Worm (Caenorhabditis elegans): ENCODE results near the gene nspg-4.

Gene nspg-4

DNA sequence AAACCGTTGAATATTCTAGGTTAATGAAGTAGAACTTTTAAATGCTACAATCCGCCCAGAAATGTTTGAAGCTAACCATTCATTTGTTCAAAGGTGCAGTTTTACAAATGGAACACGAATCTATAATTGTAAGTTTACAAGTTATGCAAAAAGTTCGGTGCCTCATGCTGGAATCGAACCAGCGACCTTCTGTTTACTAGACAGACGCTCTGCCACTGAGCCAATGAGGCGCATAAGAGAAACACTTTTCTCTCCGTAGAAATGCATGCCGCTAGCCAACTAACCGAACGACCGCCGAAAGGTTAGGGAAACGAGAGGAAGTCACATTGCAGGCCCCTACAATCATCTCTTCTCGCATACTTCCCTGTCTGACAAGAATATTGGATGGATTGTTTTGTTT is 21.1 kb upstream of the nspg-4 start:
- TF ChIP-seq egl-27 (tag; optimal IDR thresholded peaks at IDR 0.05) (peak; percentile 38), R02D3.7 (tag; optimal IDR thresholded peaks at IDR 0.05) (no peak), jun-1 (tag; optimal IDR thresholded peaks at IDR 0.05) (peak; percentile 44), pha-4 (tag; optimal IDR thresholded peaks at IDR 0.05) (peak; percentile 67), pqm-1 (tag; optimal IDR thresholded peaks at IDR 0.05) (peak; percentile 38), tbx-2 (tag; optimal IDR thresholded peaks at IDR 0.05) (peak; percentile 65), fkh-10 (GFP tag; optimal IDR thresholded peaks at IDR 0.05) (peak; percentile 4), nhr-23 (tag; optimal IDR thresholded peaks at IDR 0.05) (peak; percentile 54), hmg-11 (tag; optimal IDR thresholded peaks at IDR 0.05) (peak; percentile 74), nhr-43 (tag; optimal IDR thresholded peaks at IDR 0.05; ENCODE audit: poor library complexity, severe bottlenecking) (peak; percentile 61), nhr-25 (tag; optimal IDR thresholded peaks at IDR 0.05) (no peak), ceh-28 (tag; optimal IDR thresholded peaks at IDR 0.05) (no peak), elt-3 (tag; optimal IDR thresholded peaks at IDR 0.05) (no peak), elt-2 (tag; optimal IDR thresholded peaks at IDR 0.05) (peak; percentile 43), unc-39 (tag; optimal IDR thresholded peaks at IDR 0.05) (no peak), nfya-1 (tag; optimal IDR thresholded peaks at IDR 0.05; ENCODE audit: insufficient read depth) (peak; percentile 57), egl-5 (tag; optimal IDR thresholded peaks at IDR 0.05) (peak; percentile 31), lsy-12 (tag; optimal IDR thresholded peaks at IDR 0.05) (peak; percentile 54), ztf-4 (tag; optimal IDR thresholded peaks at IDR 0.05) (peak; percentile 17), lin-39 (tag; optimal IDR thresholded peaks at IDR 0.05) (peak; percentile 22)

DNA sequence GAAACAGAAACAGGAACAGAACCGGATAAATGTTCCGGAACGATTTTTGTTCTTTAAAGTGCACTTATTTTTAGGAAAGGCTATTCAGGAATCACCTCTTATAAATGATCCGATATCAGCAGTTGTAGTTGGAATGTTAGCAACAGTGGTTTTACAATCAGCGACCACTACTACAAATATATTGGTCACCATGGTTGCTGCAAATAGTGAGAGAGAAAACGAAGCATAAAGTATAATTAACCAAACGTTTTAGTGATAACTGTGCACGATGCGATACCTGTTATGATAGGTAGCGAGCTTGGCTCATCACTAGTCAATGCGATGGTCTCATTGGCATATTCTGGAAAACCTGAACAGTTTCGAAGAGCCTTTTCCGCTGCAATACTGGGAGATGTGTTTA is 19.2 kb upstream of the nspg-4 start:
- TF ChIP-seq nhr-77 (tag; optimal IDR thresholded peaks at IDR 0.05) (no peak), lin-15B (tag; optimal IDR thresholded peaks at IDR 0.05) (no peak), nfya-1 (tag; optimal IDR thresholded peaks at IDR 0.05; ENCODE audit: insufficient read depth) (no peak), nhr-12 (tag; optimal IDR thresholded peaks at IDR 0.05) (no peak), ceh-28 (tag; optimal IDR thresholded peaks at IDR 0.05) (no peak)

DNA sequence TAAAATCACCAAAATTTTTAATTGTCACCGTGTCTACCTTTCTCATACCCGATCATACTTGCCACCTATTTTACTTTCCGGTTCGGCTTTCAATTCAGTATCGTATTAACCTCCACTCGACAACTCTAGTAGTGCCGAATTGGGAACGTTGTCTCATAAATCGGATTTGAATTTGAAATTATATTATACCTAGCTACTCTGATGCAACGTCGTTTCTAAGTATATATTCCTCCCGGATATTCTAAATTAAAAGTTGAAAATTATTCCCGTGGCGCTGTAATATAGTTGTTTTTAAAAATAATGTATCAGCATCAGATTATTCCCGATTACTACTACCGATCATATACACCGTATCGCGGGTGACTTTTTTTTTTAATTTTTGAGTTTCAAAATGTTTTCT is 18.5 kb upstream of the nspg-4 start, which contains the start of gene ZK563.2:
Gene ZK563.2 (plus strand): TSS at position 301 of the 400 bp plus-strand sequence.
- no peak for TF ChIP-seq sea-2 (GFP tag; optimal IDR thresholded peaks at IDR 0.05)

DNA sequence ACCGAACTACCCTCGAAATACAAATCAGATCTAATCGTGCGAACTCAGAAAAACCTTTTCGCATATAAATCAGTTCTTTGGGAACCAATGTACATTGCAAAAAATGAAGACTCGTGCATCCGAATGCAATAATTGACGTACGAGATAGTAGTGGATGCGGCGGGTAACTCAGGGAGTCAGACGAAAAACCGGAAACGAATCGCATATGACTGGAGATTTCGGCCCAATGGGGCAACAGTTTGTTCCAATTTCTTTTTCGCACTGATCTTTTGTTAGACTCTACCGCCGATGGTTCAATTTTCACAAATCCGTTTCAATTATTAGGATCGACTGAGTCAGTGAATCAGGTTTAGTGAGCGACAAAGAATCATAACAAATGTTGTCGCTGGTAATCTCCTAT is 16.6 kb upstream of the nspg-4 start:
- TF ChIP-seq jun-1 (tag; optimal IDR thresholded peaks at IDR 0.05) (no peak), nhr-25 (tag; optimal IDR thresholded peaks at IDR 0.05) (no peak), nhr-12 (tag; optimal IDR thresholded peaks at IDR 0.05) (no peak), ceh-82 (tag; optimal IDR thresholded peaks at IDR 0.05) (no peak)

DNA sequence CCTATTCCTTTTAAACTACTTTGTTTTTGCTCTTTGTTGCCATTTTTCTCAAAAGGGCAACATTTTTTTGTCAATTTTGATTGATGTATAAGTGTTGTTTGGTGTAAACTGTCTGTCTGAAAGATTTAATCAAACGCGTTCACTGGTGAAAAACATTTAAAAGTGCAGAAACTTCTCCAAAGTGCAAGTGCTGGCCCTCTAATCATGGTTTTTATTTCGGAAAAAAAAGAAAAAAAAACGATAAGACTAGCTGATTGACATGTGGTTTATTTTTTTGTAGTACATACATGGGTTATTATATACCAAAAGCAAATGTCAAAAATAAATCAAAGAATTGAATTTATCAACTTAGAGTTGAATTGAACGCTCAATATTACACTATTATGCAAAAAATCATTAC is 12.2 kb upstream of the nspg-4 start, which contains the start of gene dhs-26:
Gene dhs-26 (minus strand): TSS at position 116 of the 400 bp plus-strand sequence.
- TF ChIP-seq daf-12 (tag; optimal IDR thresholded peaks at IDR 0.05) (no peak), sea-2 (GFP tag; optimal IDR thresholded peaks at IDR 0.05) (no peak), zag-1 (tag; optimal IDR thresholded peaks at IDR 0.05) (no peak), lin-15B (tag; optimal IDR thresholded peaks at IDR 0.05) (no peak), aly-2 (tag; optimal IDR thresholded peaks at IDR 0.05) (no peak), nhr-237 (tag; optimal IDR thresholded peaks at IDR 0.05) (no peak), mml-1 (tag; optimal IDR thresholded peaks at IDR 0.05) (no peak), pha-4 (tag; optimal IDR thresholded peaks at IDR 0.05) (no peak), ama-1 (optimal IDR thresholded peaks at IDR 0.05) (no peak), ztf-11 (tag; optimal IDR thresholded peaks at IDR 0.05) (no peak), fos-1 (tag; optimal IDR thresholded peaks at IDR 0.05) (no peak), nhr-43 (tag; optimal IDR thresholded peaks at IDR 0.05; ENCODE audit: poor library complexity, severe bottlenecking) (no peak)

DNA sequence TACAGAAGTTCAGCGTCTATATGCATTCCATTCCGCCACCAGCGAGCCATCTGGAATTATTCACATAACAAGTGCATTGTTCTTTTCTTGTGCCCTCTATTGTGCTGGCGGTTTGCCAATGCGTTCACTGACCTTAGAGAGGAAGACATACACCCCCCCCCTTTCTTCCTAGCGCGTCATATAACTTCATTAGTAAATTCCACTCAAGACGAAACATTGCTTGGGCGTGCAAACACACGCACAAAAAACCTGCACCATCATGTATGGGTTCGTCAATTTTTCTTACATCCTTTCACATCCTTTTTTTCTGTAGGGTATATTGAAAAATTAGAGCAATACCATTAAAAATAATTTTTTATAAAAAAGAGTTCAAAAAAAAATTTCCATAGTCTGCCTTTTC is 1.3 kb upstream of the nspg-4 start, which contains the start of gene ZK816.1:
Gene ZK816.1 (plus strand): TSS at position 187 of the 400 bp plus-strand sequence.
- no peak for TF ChIP-seq egl-5 (tag; optimal IDR thresholded peaks at IDR 0.05)
- no peak for TF ChIP-seq ama-1 (optimal IDR thresholded peaks at IDR 0.05)
- no peak for TF ChIP-seq pha-4 (tag; optimal IDR thresholded peaks at IDR 0.05)
- TF ChIP-seq nhr-25 (tag; optimal IDR thresholded peaks at IDR 0.05), result no peak
- no peak for TF ChIP-seq snpc-4 (tag; optimal IDR thresholded peaks at IDR 0.05)
- no peak for TF ChIP-seq zag-1 (tag; optimal IDR thresholded peaks at IDR 0.05)
- TF ChIP-seq unc-62 (GFP tag; optimal IDR thresholded peaks at IDR 0.05), result no peak
- TF ChIP-seq nfya-1 (tag; optimal IDR thresholded peaks at IDR 0.05; ENCODE audit: insufficient read depth), result no peak
- TF ChIP-seq lin-39 (tag; optimal IDR thresholded peaks at IDR 0.05), result no peak
- TF ChIP-seq nhr-237 (tag; optimal IDR thresholded peaks at IDR 0.05), result no peak
- TF ChIP-seq egl-27 (tag; optimal IDR thresholded peaks at IDR 0.05), result no peak
- TF ChIP-seq hmg-11 (tag; optimal IDR thresholded peaks at IDR 0.05), result no peak

Data from whole organism, L3 larva.